Fruit fly (Drosophila melanogaster): ENCODE measurements around the gene CG33665.
"Not testable (repeated sequence)": the region's sequence is repeated elsewhere in the genome, so short reads cannot be mapped to it uniquely, and the experiment has no call there.

The CG33665 gene

dm6 chrX:6478749-6479148 lies at the start of gene CG33665:
CG33665 (minus strand) TSS chrX:6478849.
- not testable (repeated sequence) for TF ChIP-seq tj (GFP tag; optimal IDR thresholded peaks at IDR 0.05); kay (GFP tag; ENCODE audit: borderline replicate concordance); CG7101 (tag; optimal IDR thresholded peaks at IDR 0.05)

dm6 chrX:6527680-6528079 lies 49.0 kb upstream of the CG33665 start, which contains the start of gene CG3342:
CG3342 (minus strand) TSS chrX:6527888.
- no peak for TF ChIP-seq kay (GFP tag; ENCODE audit: borderline replicate concordance)

dm6 chrX:6524217-6524616 lies 45.6 kb upstream of the CG33665 start, which contains the start of the genes CG42340 and CG3918:
CG42340 (minus strand) TSS chrX:6524323.
CG3918 (plus strand) TSS chrX:6524464.
- TF ChIP-seq kay (GFP tag; ENCODE audit: borderline replicate concordance) (no peak), CG7101 (tag; optimal IDR thresholded peaks at IDR 0.05) (peak; percentile 26), CG12768 (GFP tag; optimal IDR thresholded peaks at IDR 0.05) (no peak), ovo (GFP tag; optimal IDR thresholded peaks at IDR 0.05) (peak; percentile 67), CG1620 (GFP tag; optimal IDR thresholded peaks at IDR 0.05) (peak; percentile 18), CG14711 (tag; optimal IDR thresholded peaks at IDR 0.05) (peak; percentile 12), tj (GFP tag; optimal IDR thresholded peaks at IDR 0.05) (peak; percentile 52), Hr96 (GFP tag; optimal IDR thresholded peaks at IDR 0.05) (no peak), toe (GFP tag; optimal IDR thresholded peaks at IDR 0.05) (no peak), Mnt (GFP tag; optimal IDR thresholded peaks at IDR 0.05) (peak; percentile 57), Clk (GFP tag; optimal IDR thresholded peaks at IDR 0.05) (no peak), CG11617 (GFP tag; optimal IDR thresholded peaks at IDR 0.05) (no peak), cic (GFP tag; optimal IDR thresholded peaks at IDR 0.05) (peak; percentile 15), CG5204 (GFP tag; optimal IDR thresholded peaks at IDR 0.05) (no peak), CG7045 (GFP tag; optimal IDR thresholded peaks at IDR 0.05) (no peak), CG33017 (tag; optimal IDR thresholded peaks at IDR 0.05) (no peak), pad (GFP tag; optimal IDR thresholded peaks at IDR 0.05) (peak; percentile 30), cnc (optimal IDR thresholded peaks at IDR 0.05) (no peak), bab1 (GFP tag; optimal IDR thresholded peaks at IDR 0.05) (peak; percentile 86), Crg-1 (GFP tag; optimal IDR thresholded peaks at IDR 0.05) (peak; percentile 25)

dm6 chrX:6513193-6513592 lies 34.5 kb upstream of the CG33665 start:
- TF ChIP-seq Clk (GFP tag; optimal IDR thresholded peaks at IDR 0.05) (no peak), CG7101 (tag; optimal IDR thresholded peaks at IDR 0.05) (no peak), CG33017 (tag; optimal IDR thresholded peaks at IDR 0.05) (no peak)

dm6 chrX:6476867-6477266 lies 1.8 kb downstream of the CG33665 start, which contains the start of gene CG33666:
CG33666 (minus strand) TSS chrX:6476967.
- TF ChIP-seq CG5204 (GFP tag; optimal IDR thresholded peaks at IDR 0.05); cnc (optimal IDR thresholded peaks at IDR 0.05); toe (GFP tag; optimal IDR thresholded peaks at IDR 0.05): not testable (repeated sequence)

- not testable (repeated sequence) for TF ChIP-seq cic, Clk, CG12768 (GFP tag; optimal IDR thresholded peaks at IDR 0.05)
Measured at dm6 chrX:6472278-6472677, 6.4 kb downstream of the CG33665 start, which contains the start of gene CG33667. CG33667 (minus strand) TSS chrX:6472378.

- no peak for TF ChIP-seq Clk (GFP tag; optimal IDR thresholded peaks at IDR 0.05)
- TF ChIP-seq bab1 (GFP tag; optimal IDR thresholded peaks at IDR 0.05): no peak
- no peak for TF ChIP-seq tj (GFP tag; optimal IDR thresholded peaks at IDR 0.05)
- TF ChIP-seq ovo (GFP tag; optimal IDR thresholded peaks at IDR 0.05): no peak
- TF ChIP-seq Hr96 (GFP tag; optimal IDR thresholded peaks at IDR 0.05): no peak
- no peak for TF ChIP-seq cnc (optimal IDR thresholded peaks at IDR 0.05)
- TF ChIP-seq CG33017 (tag; optimal IDR thresholded peaks at IDR 0.05): no peak
- TF ChIP-seq CG7101 (tag; optimal IDR thresholded peaks at IDR 0.05): no peak
- TF ChIP-seq CG12768 (GFP tag; optimal IDR thresholded peaks at IDR 0.05): no peak
- no peak for TF ChIP-seq CG5204 (GFP tag; optimal IDR thresholded peaks at IDR 0.05)
- no peak for TF ChIP-seq toe (GFP tag; optimal IDR thresholded peaks at IDR 0.05)
- no peak for TF ChIP-seq Mnt (GFP tag; optimal IDR thresholded peaks at IDR 0.05)
- no peak for TF ChIP-seq CG11617 (GFP tag; optimal IDR thresholded peaks at IDR 0.05)
- no peak for TF ChIP-seq CG1620 (GFP tag; optimal IDR thresholded peaks at IDR 0.05)
- no peak for TF ChIP-seq cic (GFP tag; optimal IDR thresholded peaks at IDR 0.05)
- TF ChIP-seq kay (GFP tag; ENCODE audit: borderline replicate concordance): no peak
- TF ChIP-seq CG7045 (GFP tag; optimal IDR thresholded peaks at IDR 0.05): no peak
- no peak for TF ChIP-seq CG14711 (tag; optimal IDR thresholded peaks at IDR 0.05)
- no peak for TF ChIP-seq Crg-1 (GFP tag; optimal IDR thresholded peaks at IDR 0.05)
Measured at dm6 chrX:6457888-6458287, 20.8 kb downstream of the CG33665 start.

dm6 chrX:6439495-6439894 lies 39.2 kb downstream of the CG33665 start:
- TF ChIP-seq CG5204 (GFP tag; optimal IDR thresholded peaks at IDR 0.05): no peak
- no peak for TF ChIP-seq kay (GFP tag; ENCODE audit: borderline replicate concordance)
- TF ChIP-seq pad (GFP tag; optimal IDR thresholded peaks at IDR 0.05): no peak
- no peak for TF ChIP-seq ovo (GFP tag; optimal IDR thresholded peaks at IDR 0.05)
- no peak for TF ChIP-seq CG1620 (GFP tag; optimal IDR thresholded peaks at IDR 0.05)
- TF ChIP-seq Hr96 (GFP tag; optimal IDR thresholded peaks at IDR 0.05): no peak
- no peak for TF ChIP-seq CG7045 (GFP tag; optimal IDR thresholded peaks at IDR 0.05)
- TF ChIP-seq bab1 (GFP tag; optimal IDR thresholded peaks at IDR 0.05): no peak
- TF ChIP-seq cnc (optimal IDR thresholded peaks at IDR 0.05): no peak
- TF ChIP-seq CG11617 (GFP tag; optimal IDR thresholded peaks at IDR 0.05): no peak
- TF ChIP-seq cic (GFP tag; optimal IDR thresholded peaks at IDR 0.05): no peak
- no peak for TF ChIP-seq toe (GFP tag; optimal IDR thresholded peaks at IDR 0.05)
- TF ChIP-seq CG33017 (tag; optimal IDR thresholded peaks at IDR 0.05): no peak
- no peak for TF ChIP-seq Mnt (GFP tag; optimal IDR thresholded peaks at IDR 0.05)
- no peak for TF ChIP-seq CG12768 (GFP tag; optimal IDR thresholded peaks at IDR 0.05)
- no peak for TF ChIP-seq tj (GFP tag; optimal IDR thresholded peaks at IDR 0.05)
- no peak for TF ChIP-seq CG14711 (tag; optimal IDR thresholded peaks at IDR 0.05)
- TF ChIP-seq Crg-1 (GFP tag; optimal IDR thresholded peaks at IDR 0.05): no peak

Data from whole organism, adult.